Worm (Caenorhabditis elegans): ENCODE results near the gene C48B4.3.
A peak's percentile ranks its signal among the peaks of the same experiment; 100 is the strongest.

C48B4.3 gene

ce11 chrIII:9538655-9539155 is 43.5 kb downstream of the C48B4.3 start, which contains the start of gene ZK1098.3:
TSS of gene ZK1098.3 (minus strand) at chrIII:9538705.
- TF ChIP-seq rnt-1 (tag; optimal IDR thresholded peaks at IDR 0.05), result no peak
- TF ChIP-seq ama-1 (optimal IDR thresholded peaks at IDR 0.05), result no peak
- TF ChIP-seq blmp-1 (tag; optimal IDR thresholded peaks at IDR 0.05), result peak; percentile 15
- peak; percentile 49 for TF ChIP-seq mep-1 (tag; optimal IDR thresholded peaks at IDR 0.05)
- peak in 2 of 3 experiments; percentile 9 to 45 for TF ChIP-seq dpl-1 (GFP tag; optimal IDR thresholded peaks at IDR 0.05)
- peak in 1 of 2 experiments; percentile 12 for TF ChIP-seq lin-35 (GFP tag; optimal IDR thresholded peaks at IDR 0.05)
- peak; percentile 18 to 60 for TF ChIP-seq lsy-2 (tag; optimal IDR thresholded peaks at IDR 0.05)
- TF ChIP-seq efl-1 (optimal IDR thresholded peaks at IDR 0.05), result peak; percentile 12 to 24
- peak in 1 of 2 experiments; percentile 14 for TF ChIP-seq efl-1 (GFP tag; optimal IDR thresholded peaks at IDR 0.05 in 1 of 2)

All from whole organism, L1 larva.